Fruit fly (Drosophila melanogaster) whole organism, embryonic: ENCODE data around the gene nAChRalpha7.
A peak's percentile ranks its signal among the peaks of the same experiment; 100 is the strongest.

Source experiments
- ATbp ChIP-seq: fragments of 200-800 bp; sonication (Bioruptor generic); optimal IDR thresholded peaks from 2 replicates; lab custom pipeline; 2017; ENCODE audit warnings: missing biosample characterization, mild to moderate bottlenecking, missing genetic modification characterization, missing genetic modification reagents
- Aef1 ChIP-seq: fragments of 200-800 bp; sonication (Bioruptor generic); IDR thresholded peaks from 3 replicates; pipeline ENCODE4 v1.3.6; 2022; ENCODE audit warnings: missing biosample characterization, missing genetic modification characterization
- Bgb ChIP-seq: fragments of 200-800 bp; sonication (Bioruptor generic); IDR thresholded peaks from 2 replicates; pipeline ENCODE4 v1.3.6; 2022; ENCODE audit warnings: missing biosample characterization, missing genetic modification characterization; ENCODE audit not compliant: partially characterized antibody
- BtbVII ChIP-seq: fragments of 200-800 bp; sonication (Bioruptor generic); optimal IDR thresholded peaks from 3 replicates; lab custom pipeline; 2017; ENCODE audit warnings: missing biosample characterization, mild to moderate bottlenecking, missing genetic modification characterization
- CG10267 ChIP-seq: fragments of 200-800 bp; sonication (Bioruptor generic); optimal IDR thresholded peaks from 2 replicates; lab custom pipeline; 2018; ENCODE audit warnings: missing biosample characterization, mild to moderate bottlenecking, missing genetic modification characterization, moderate library complexity
- CG11085 ChIP-seq: fragments of 200-800 bp; sonication (Bioruptor generic); IDR thresholded peaks from 2 replicates; pipeline ENCODE4 v1.3.6; 2022; ENCODE audit warnings: missing biosample characterization, missing genetic modification characterization
- CG11560 ChIP-seq: fragments of 200-800 bp; sonication (Bioruptor generic); IDR thresholded peaks from 3 replicates; pipeline ENCODE4 v1.3.6; 2022; ENCODE audit warnings: missing biosample characterization, missing genetic modification characterization
- CG1233 ChIP-seq: fragments of 200-800 bp; sonication (Bioruptor generic); optimal IDR thresholded peaks from 4 replicates; lab custom pipeline; 2018; ENCODE audit warnings: missing biosample characterization, mild to moderate bottlenecking, missing genetic modification characterization
- CG12391 ChIP-seq: fragments of 200-800 bp; sonication (Bioruptor generic); optimal IDR thresholded peaks from 3 replicates; lab custom pipeline; 2018; ENCODE audit warnings: missing biosample characterization, mild to moderate bottlenecking, missing genetic modification characterization, moderate library complexity
- CG14014 ChIP-seq: fragments of 200-800 bp; sonication (Bioruptor generic); IDR thresholded peaks from 2 replicates; pipeline ENCODE4 v1.3.6; 2022; ENCODE audit warnings: missing biosample characterization, missing genetic modification characterization
- CG15269 ChIP-seq: fragments of 200-800 bp; sonication (Bioruptor generic); optimal IDR thresholded peaks from 2 replicates; lab custom pipeline; 2018; ENCODE audit warnings: missing biosample characterization, mild to moderate bottlenecking, missing genetic modification characterization, moderate library complexity
- CG15696 ChIP-seq: fragments of 200-800 bp; sonication (Bioruptor generic); optimal IDR thresholded peaks from 2 replicates; lab custom pipeline; 2019; ENCODE audit warnings: missing biosample characterization, mild to moderate bottlenecking, missing genetic modification characterization, moderate library complexity
- CG1602 ChIP-seq: fragments of 200-800 bp; sonication (Bioruptor generic); optimal IDR thresholded peaks from 3 replicates; lab custom pipeline; 2016; ENCODE audit warnings: missing biosample characterization, missing genetic modification characterization
- CG16863 ChIP-seq: fragments of 200-800 bp; sonication (Bioruptor generic); optimal IDR thresholded peaks from 3 replicates; lab custom pipeline; 2016; ENCODE audit warnings: missing biosample characterization, missing genetic modification characterization
- CG17361 ChIP-seq: fragments of 200-800 bp; sonication (Bioruptor generic); IDR thresholded peaks from 3 replicates; pipeline ENCODE4 v1.3.6; 2022; ENCODE audit warnings: missing biosample characterization, missing genetic modification characterization
- CG1792 ChIP-seq: fragments of 200-800 bp; sonication (Bioruptor generic); optimal IDR thresholded peaks from 2 replicates; lab custom pipeline; 2016; ENCODE audit warnings: missing biosample characterization, missing genetic modification characterization
- CG31441 ChIP-seq: fragments of 200-800 bp; sonication (Bioruptor generic); IDR thresholded peaks from 2 replicates; pipeline ENCODE4 v1.3.6; 2022; ENCODE audit warnings: missing biosample characterization, missing genetic modification characterization
- CG32532 ChIP-seq: fragments of 200-800 bp; sonication (Bioruptor generic); IDR thresholded peaks from 2 replicates; pipeline ENCODE4 v1.3.6; 2022; ENCODE audit warnings: missing biosample characterization, missing genetic modification characterization
- CG4282 ChIP-seq: fragments of 200-800 bp; sonication (Bioruptor generic); optimal IDR thresholded peaks from 2 replicates; lab custom pipeline; 2016; ENCODE audit warnings: missing biosample characterization, missing genetic modification characterization
- CG4360 ChIP-seq: fragments of 200-800 bp; sonication (Bioruptor generic); IDR thresholded peaks from 2 replicates; pipeline ENCODE4 v1.3.6; 2022; ENCODE audit warnings: missing biosample characterization, missing genetic modification characterization
- CG43689 ChIP-seq: fragments of 200-800 bp; sonication (Bioruptor generic); IDR thresholded peaks from 2 replicates; pipeline ENCODE4 v1.3.6; 2022; ENCODE audit warnings: missing biosample characterization, missing genetic modification characterization
- CG4404 ChIP-seq: fragments of 200-800 bp; sonication (Bioruptor generic); IDR thresholded peaks from 2 replicates; pipeline ENCODE4 v1.3.6; 2022; ENCODE audit warnings: missing biosample characterization, missing genetic modification characterization
- CG4617 ChIP-seq: fragments of 200-800 bp; sonication (Bioruptor generic); optimal IDR thresholded peaks from 3 replicates; lab custom pipeline; 2016; ENCODE audit warnings: missing biosample characterization, missing genetic modification characterization, borderline replicate concordance
- CG6254 ChIP-seq: fragments of 200-800 bp; sonication (Bioruptor generic); optimal IDR thresholded peaks from 3 replicates; lab custom pipeline; 2017; ENCODE audit warnings: mild to moderate bottlenecking, missing biosample characterization, missing genetic modification reagents, missing genetic modification characterization
- CG6765 ChIP-seq: fragments of 200-800 bp; sonication (Bioruptor generic); optimal IDR thresholded peaks from 3 replicates; lab custom pipeline; 2017; ENCODE audit warnings: missing biosample characterization, mild to moderate bottlenecking, missing genetic modification characterization
- CG6854 ChIP-seq: fragments of 200-800 bp; sonication (Bioruptor generic); optimal IDR thresholded peaks from 3 replicates; lab custom pipeline; 2017; ENCODE audit warnings: missing biosample characterization, mild to moderate bottlenecking, missing genetic modification characterization
- CG7556 ChIP-seq: fragments of 200-800 bp; sonication (Bioruptor generic); optimal IDR thresholded peaks from 2 replicates; lab custom pipeline; 2017; ENCODE audit warnings: missing biosample characterization, mild to moderate bottlenecking, missing genetic modification characterization
- CG9932 ChIP-seq: fragments of 200-800 bp; sonication (Bioruptor generic); IDR thresholded peaks from 2 replicates; pipeline ENCODE4 v1.3.6; 2022; ENCODE audit warnings: missing biosample characterization, missing genetic modification characterization
- Gsc ChIP-seq: fragments of 200-800 bp; sonication (Bioruptor generic); IDR thresholded peaks from 2 replicates; pipeline ENCODE4 v1.3.6; 2022; ENCODE audit warnings: missing biosample characterization, missing genetic modification characterization
- HLH3B ChIP-seq: fragments of 200-800 bp; sonication (Bioruptor generic); IDR thresholded peaks from 2 replicates; pipeline ENCODE4 v1.3.6; 2022; ENCODE audit warnings: missing biosample characterization, missing genetic modification characterization
- HLH54F ChIP-seq: fragments of 200-800 bp; sonication (Bioruptor generic); optimal IDR thresholded peaks from 3 replicates; lab custom pipeline; 2016; ENCODE audit warnings: missing biosample characterization, missing genetic modification characterization
- MTF-1 ChIP-seq: fragments of 200-800 bp; sonication (Bioruptor generic); optimal IDR thresholded peaks from 2 replicates; lab custom pipeline; 2018; ENCODE audit warnings: missing biosample characterization, mild to moderate bottlenecking, missing genetic modification characterization, borderline replicate concordance
- Ptx1 ChIP-seq: fragments of 200-800 bp; sonication (Bioruptor generic); IDR thresholded peaks from 2 replicates; pipeline ENCODE4 v1.3.6; 2022; ENCODE audit warnings: missing biosample characterization, missing genetic modification characterization
- Six4 ChIP-seq: fragments of 200-800 bp; sonication (Bioruptor generic); optimal IDR thresholded peaks from 2 replicates; lab custom pipeline; 2016; ENCODE audit warnings: missing biosample characterization, missing genetic modification characterization
- cwo ChIP-seq: fragments of 200-800 bp; sonication (Bioruptor generic); optimal IDR thresholded peaks from 3 replicates; lab custom pipeline; 2017; ENCODE audit warnings: missing biosample characterization, missing genetic modification characterization, mild to moderate bottlenecking, moderate library complexity, missing genetic modification reagents
- dmrt99B ChIP-seq: fragments of 200-800 bp; sonication (Bioruptor generic); optimal IDR thresholded peaks from 2 replicates; lab custom pipeline; 2018; ENCODE audit warnings: missing biosample characterization, mild to moderate bottlenecking, missing genetic modification characterization, moderate library complexity
- dpn ChIP-seq, 2 experiments: fragments of 200-800 bp; sonication (Bioruptor generic); optimal IDR thresholded peaks; 3 replicates each; lab custom pipeline; 2016; ENCODE audit warnings: missing biosample characterization in 2 of 2, missing genetic modification characterization in 2 of 2
- eve ChIP-seq, 2 experiments: fragments of >200 bp; optimal IDR thresholded peaks; 2 replicates each; lab custom pipeline; 2017; ENCODE audit warnings: missing biosample characterization in 2 of 2, missing genetic modification characterization in 2 of 2
- gcm ChIP-seq: fragments of 200-800 bp; sonication (Bioruptor generic); optimal IDR thresholded peaks from 2 replicates; lab custom pipeline; 2019; ENCODE audit warnings: missing biosample characterization, mild to moderate bottlenecking, missing genetic modification characterization, moderate library complexity
- grn ChIP-seq: fragments of 200-800 bp; sonication (Bioruptor generic); optimal IDR thresholded peaks from 3 replicates; lab custom pipeline; 2017; ENCODE audit warnings: missing biosample characterization, missing genetic modification characterization
- mld ChIP-seq: fragments of 200-800 bp; sonication (Bioruptor generic); IDR thresholded peaks from 3 replicates; pipeline ENCODE4 v1.3.6; 2022; ENCODE audit warnings: missing biosample characterization, missing genetic modification characterization; ENCODE audit not compliant: partially characterized antibody
- nerfin-1 ChIP-seq: fragments of 200-800 bp; sonication (Bioruptor generic); optimal IDR thresholded peaks from 3 replicates; lab custom pipeline; 2019; ENCODE audit warnings: missing biosample characterization, mild to moderate bottlenecking, missing genetic modification characterization, moderate library complexity
- pb ChIP-seq: fragments of 200-800 bp; sonication (Bioruptor generic); optimal IDR thresholded peaks from 3 replicates; lab custom pipeline; 2016; ENCODE audit warnings: missing biosample characterization, missing genetic modification characterization
- psq ChIP-seq: fragments of 200-800 bp; sonication (Bioruptor generic); optimal IDR thresholded peaks from 2 replicates; lab custom pipeline; 2017; ENCODE audit warnings: missing biosample characterization, missing genetic modification characterization
- ranshi ChIP-seq: fragments of 200-800 bp; sonication (Bioruptor generic); IDR thresholded peaks from 2 replicates; pipeline ENCODE4 v1.3.6; 2022; ENCODE audit warnings: missing biosample characterization, missing genetic modification characterization
- sens ChIP-seq: fragments of 200-800 bp; sonication (Bioruptor generic); peaks from one replicate; lab custom pipeline; 2016; ENCODE audit warnings: missing biosample characterization, missing genetic modification characterization
- shn ChIP-seq: fragments of 200-800 bp; sonication (Bioruptor generic); optimal IDR thresholded peaks from 3 replicates; lab custom pipeline; 2016; ENCODE audit warnings: missing biosample characterization, missing genetic modification characterization
- sisA ChIP-seq: fragments of 200-800 bp; sonication (Bioruptor generic); IDR thresholded peaks from 2 replicates; pipeline ENCODE4 v1.3.6; 2022; ENCODE audit warnings: missing biosample characterization, missing genetic modification characterization
- sr ChIP-seq: fragments of 200-800 bp; sonication (Bioruptor generic); IDR thresholded peaks from 3 replicates; pipeline ENCODE4 v1.3.6; 2022; ENCODE audit warnings: missing biosample characterization, missing genetic modification characterization
- tap ChIP-seq: fragments of 200-800 bp; optimal IDR thresholded peaks from 3 replicates; lab custom pipeline; 2019; ENCODE audit warnings: missing biosample characterization, mild to moderate bottlenecking, missing genetic modification characterization, moderate library complexity
- tgo ChIP-seq: fragments of 200-800 bp; sonication (Bioruptor generic); IDR thresholded peaks from 3 replicates; pipeline ENCODE4 v1.3.6; 2022; ENCODE audit warnings: missing biosample characterization, missing genetic modification characterization

Gene nAChRalpha7

DNA sequence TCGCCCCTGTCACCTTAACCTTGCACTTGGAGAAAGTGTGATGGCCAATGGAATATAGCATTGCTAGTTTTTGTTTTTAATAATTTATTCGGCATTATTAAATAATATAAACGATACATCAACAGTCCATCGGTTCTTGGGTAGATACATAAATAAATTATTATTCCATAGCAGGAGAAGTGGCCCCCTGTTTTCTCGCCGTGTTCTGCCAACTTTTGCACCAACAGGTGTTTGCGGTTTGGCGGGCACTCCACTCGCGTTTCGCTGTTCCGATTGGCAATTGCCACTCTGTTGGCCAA, 24.5 kb downstream of the nAChRalpha7 start (continued):
- TF ChIP-seq Ptx1 (GFP tag; lab: Robert Waterston, UW) (peak; percentile 82), CG4360 (GFP tag; lab: Robert Waterston, UW) (no peak; the same call in 1 of the 2 replicates), CG32532 (GFP tag; lab: Robert Waterston, UW) (peak; percentile 93), mld (no peak), CG11560 (tag; lab: Robert Waterston, UW) (peak; percentile 61; the same call in 1 of the 3 replicates), CG15696 (tag; lab: Kevin White, UChicago) (peak; percentile 53), MTF-1 (no peak), tgo (GFP tag; lab: Robert Waterston, UW) (peak; percentile 79), CG6254 (GFP tag; lab: Kevin White, UChicago) (peak; percentile 69), BtbVII (GFP tag; lab: Kevin White, UChicago) (peak; percentile 87), CG16863 (GFP tag; lab: Kevin White, UChicago) (peak; percentile 63), Gsc (GFP tag; lab: Robert Waterston, UW) (no peak), CG4282 (GFP tag; lab: Kevin White, UChicago) (no peak), CG1792 (GFP tag; lab: Kevin White, UChicago) (peak; percentile 61), CG4404 (GFP tag; lab: Robert Waterston, UW) (peak; percentile 72; the same call in 1 of the 2 replicates), CG11085 (GFP tag; lab: Robert Waterston, UW) (peak; percentile 79), ranshi (GFP tag; lab: Robert Waterston, UW) (peak; percentile 87; the same call in 1 of the 2 replicates), Bgb (GFP tag; lab: Robert Waterston, UW) (0 out of 2 replicates have a peak, but pooled peaks have one; percentile 3), shn (no peak), pb (GFP tag; lab: Kevin White, UChicago) (no peak), CG6854 (peak; percentile 63), gcm (GFP tag; lab: Kevin White, UChicago) (peak; percentile 52), CG31441 (peak; percentile 72), CG15269 (tag; lab: Kevin White, UChicago) (peak; percentile 81), dpn (GFP tag; optimal IDR thresholded peaks at IDR 0.05; lab: Kevin White, UChicago) (peak; percentile 65 to 82), HLH3B (GFP tag; lab: Robert Waterston, UW) (peak; percentile 66; the same call in 1 of the 2 replicates), CG4617 (GFP tag; lab: Kevin White, UChicago) (peak; percentile 18), CG6765 (GFP tag; lab: Kevin White, UChicago) (peak; percentile 79), CG1233 (GFP tag; lab: Kevin White, UChicago) (peak; percentile 54), cwo (GFP tag; lab: Kevin White, UChicago) (peak; percentile 90), Aef1 (GFP tag; lab: Robert Waterston, UW) (peak; percentile 75), CG12391 (tag; lab: Kevin White, UChicago) (peak; percentile 87), nerfin-1 (tag; lab: Kevin White, UChicago) (peak; percentile 50), HLH54F (peak; percentile 78), sens (GFP tag; lab: Kevin White, UChicago) (peak; percentile 96), Six4 (GFP tag; lab: Kevin White, UChicago) (peak; percentile 52), ATbp (peak; percentile 77), CG43689 (GFP tag; lab: Robert Waterston, UW) (no peak), eve (GFP tag; optimal IDR thresholded peaks at IDR 0.05; lab: Kevin White, UChicago) (no peak), grn (peak; percentile 2), CG1602 (peak; percentile 50), CG9932 (GFP tag; lab: Robert Waterston, UW) (peak; percentile 89), sr (GFP tag; lab: Robert Waterston, UW) (no peak), CG17361 (peak; percentile 62), CG7556 (peak; percentile 79), dmrt99B (tag; lab: Kevin White, UChicago) (peak; percentile 82), psq (GFP tag; lab: Kevin White, UChicago) (peak; percentile 13), sisA (peak; percentile 84), tap (tag; lab: Kevin White, UChicago) (peak; percentile 62), CG14014 (GFP tag; lab: Robert Waterston, UW) (peak; percentile 70), CG10267 (tag; lab: Kevin White, UChicago) (peak; percentile 77)
